Fruit fly (Drosophila melanogaster) whole organism: ENCODE data around the gene Awh.

Experiments used
- Dll ChIP-seq: fragments of >200 bp; optimal IDR thresholded peaks from 2 replicates; lab custom pipeline; 2017
- usp ChIP-seq: fragments of >200 bp; optimal IDR thresholded peaks from 2 replicates; lab custom pipeline; 2017; ENCODE audit warnings: missing biosample characterization, missing genetic modification characterization, mixed read lengths

DNA sequence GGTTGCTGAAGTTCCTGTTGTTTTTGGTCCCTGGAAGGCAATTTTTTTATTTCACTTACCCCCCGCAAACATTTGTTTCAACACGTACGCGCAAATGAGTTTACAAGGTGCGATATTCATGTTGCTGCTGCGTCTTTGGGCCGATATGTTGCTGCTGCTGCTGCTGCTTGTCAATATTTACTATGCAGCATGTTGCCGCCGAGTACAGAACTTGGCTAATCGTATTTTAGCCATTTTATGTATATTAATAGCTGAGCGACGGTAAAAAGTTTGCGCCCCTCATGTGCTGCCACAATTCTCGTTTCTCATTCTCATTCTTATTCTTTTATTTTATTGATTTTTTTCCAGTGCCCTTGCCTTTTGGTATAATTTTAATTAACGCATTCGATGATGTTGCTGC, 20.4 kb downstream of the Awh start:
- TF ChIP-seq Dll (lab: Kevin White, UChicago) = no peak
- TF ChIP-seq usp = no peak
